Worm (Caenorhabditis elegans) whole organism, late embryonic: ENCODE results near the gene pgph-1.

Experiments used
- F13H6.1 ChIP-seq: sonication (generic microtip); optimal IDR thresholded peaks from 2 replicates; lab custom pipeline; 2016; ENCODE audit warnings: missing genetic modification characterization, missing compliant biosample characterization
- K09A11.1 ChIP-seq: sonication (generic microtip); optimal IDR thresholded peaks from 2 replicates; lab custom pipeline; 2017; ENCODE audit warnings: antibody characterized with exemption, mild to moderate bottlenecking, missing genetic modification characterization, missing compliant biosample characterization; ENCODE audit not compliant: insufficient read depth
- ama-1 ChIP-seq: fragments of 150-350 bp; optimal IDR thresholded peaks from 2 replicates; lab custom pipeline; 2014
- ceh-34 ChIP-seq: sonication (generic microtip); optimal IDR thresholded peaks from 2 replicates; lab custom pipeline; 2016; ENCODE audit warnings: mild to moderate bottlenecking, missing genetic modification characterization, missing compliant biosample characterization
- che-1 ChIP-seq: sonication (generic microtip); optimal IDR thresholded peaks from 2 replicates; lab custom pipeline; 2016; ENCODE audit warnings: mild to moderate bottlenecking, missing genetic modification characterization, missing compliant biosample characterization
- lin-11 ChIP-seq: fragments of 200-800 bp; sonication (Bioruptor generic); optimal IDR thresholded peaks from 2 replicates; lab custom pipeline; 2018; ENCODE audit warnings: mild to moderate bottlenecking, missing genetic modification characterization, missing compliant biosample characterization
- nfya-1 ChIP-seq: sonication (generic microtip); optimal IDR thresholded peaks from 2 replicates; lab custom pipeline; 2017; ENCODE audit warnings: missing genetic modification characterization, mild to moderate bottlenecking, missing compliant biosample characterization, antibody characterized with exemption, moderate library complexity
- nhr-11 ChIP-seq: fragments of 150-350 bp; optimal IDR thresholded peaks from 2 replicates; lab custom pipeline; 2014; ENCODE audit warnings: missing biosample characterization, missing genetic modification characterization
- pag-3 ChIP-seq: sonication (generic microtip); optimal IDR thresholded peaks from 2 replicates; lab custom pipeline; 2016; ENCODE audit warnings: missing compliant biosample characterization, missing genetic modification characterization, borderline replicate concordance
- pha-2 ChIP-seq: sonication (generic microtip); optimal IDR thresholded peaks from 2 replicates; lab custom pipeline; 2017; ENCODE audit warnings: mild to moderate bottlenecking, missing genetic modification characterization, missing compliant biosample characterization
- pqm-1 ChIP-seq: sonication (generic microtip); optimal IDR thresholded peaks from 2 replicates; lab custom pipeline; 2016; ENCODE audit warnings: missing genetic modification characterization, missing compliant biosample characterization
- sox-4 ChIP-seq: sonication (generic microtip); optimal IDR thresholded peaks from 2 replicates; lab custom pipeline; 2017; ENCODE audit warnings: mild to moderate bottlenecking, missing genetic modification characterization, inconsistent platforms, missing compliant biosample characterization

ce11 chrV:5771627-5772026, 18.3 kb upstream of the pgph-1 start, which contains the start of gene F44E7.3:
- no peak for TF ChIP-seq ceh-34 (tag; lab: Kevin White, UChicago)
- TF ChIP-seq ama-1 (lab: Kevin White, UChicago) = no peak
- TF ChIP-seq K09A11.1 (tag; lab: Kevin White, UChicago) = no peak
- no peak for TF ChIP-seq pha-2
- TF ChIP-seq sox-4 (tag; lab: Kevin White, UChicago) = no peak
- no peak for TF ChIP-seq nhr-11
- TF ChIP-seq F13H6.1 (tag; lab: Kevin White, UChicago) = no peak
- TF ChIP-seq lin-11 (tag; lab: Kevin White, UChicago) = no peak
- no peak for TF ChIP-seq nfya-1 (tag; lab: Kevin White, UChicago)
- TF ChIP-seq che-1 (tag; lab: Kevin White, UChicago) = no peak
- TF ChIP-seq pag-3 (tag; lab: Kevin White, UChicago) = no peak
- TF ChIP-seq pqm-1 = no peak
